Fruit fly (Drosophila melanogaster) whole organism, embryonic: ENCODE measurements around the gene drm.

ENCODE experiments used
- Asciz ChIP-seq: fragments of 200-800 bp; sonication (Bioruptor generic); optimal IDR thresholded peaks from 2 replicates; lab custom pipeline; 2017; ENCODE audit warnings: missing biosample characterization, mild to moderate bottlenecking, missing genetic modification characterization, missing genetic modification reagents
- Atf-2 ChIP-seq: fragments of 200-800 bp; sonication (Bioruptor generic); optimal IDR thresholded peaks from 2 replicates; lab custom pipeline; 2016; ENCODE audit warnings: missing biosample characterization, missing genetic modification characterization
- Bgb ChIP-seq: fragments of 200-800 bp; sonication (Bioruptor generic); IDR thresholded peaks from 2 replicates; pipeline ENCODE4 v1.3.6; 2022; ENCODE audit warnings: missing biosample characterization, missing genetic modification characterization; ENCODE audit not compliant: partially characterized antibody
- Blimp-1 ChIP-seq: fragments of 200-800 bp; sonication (Bioruptor generic); optimal IDR thresholded peaks from 3 replicates; lab custom pipeline; 2018; ENCODE audit warnings: missing biosample characterization, missing genetic modification characterization, mild to moderate bottlenecking, moderate library complexity, missing genetic modification reagents
- C15 ChIP-seq: fragments of 200-800 bp; sonication (Bioruptor generic); IDR thresholded peaks from 3 replicates; pipeline ENCODE4 v1.3.6; 2022; ENCODE audit warnings: missing biosample characterization, missing genetic modification characterization
- CG12299 ChIP-seq: fragments of 200-800 bp; sonication (Bioruptor generic); optimal IDR thresholded peaks from 2 replicates; lab custom pipeline; 2018; ENCODE audit warnings: missing biosample characterization, mild to moderate bottlenecking, missing genetic modification characterization
- CG13894 ChIP-seq: fragments of 200-800 bp; sonication (Bioruptor generic); optimal IDR thresholded peaks from 3 replicates; lab custom pipeline; 2018; ENCODE audit warnings: missing biosample characterization, mild to moderate bottlenecking, missing genetic modification characterization, moderate library complexity
- CG14710 ChIP-seq: fragments of 200-800 bp; sonication (Bioruptor generic); optimal IDR thresholded peaks from 3 replicates; lab custom pipeline; 2019; ENCODE audit warnings: missing biosample characterization, mild to moderate bottlenecking, missing genetic modification characterization, moderate library complexity
- CG14860 ChIP-seq: fragments of 200-800 bp; sonication (Bioruptor generic); IDR thresholded peaks from 3 replicates; pipeline ENCODE4 v1.3.6; 2022; ENCODE audit warnings: missing biosample characterization, missing genetic modification characterization; ENCODE audit not compliant: partially characterized antibody
- CG18011 ChIP-seq: fragments of 200-800 bp; sonication (Bioruptor generic); optimal IDR thresholded peaks from 2 replicates; lab custom pipeline; 2017; ENCODE audit warnings: missing biosample characterization, missing genetic modification characterization, mild to moderate bottlenecking, moderate library complexity, missing genotype
- CG18476 ChIP-seq: fragments of 200-800 bp; sonication (Bioruptor generic); optimal IDR thresholded peaks from 2 replicates; lab custom pipeline; 2016; ENCODE audit warnings: missing biosample characterization, mild to moderate bottlenecking, missing genetic modification characterization
- CG18619 ChIP-seq: fragments of 200-800 bp; sonication (Bioruptor generic); optimal IDR thresholded peaks from 3 replicates; lab custom pipeline; 2017; ENCODE audit warnings: missing biosample characterization, mild to moderate bottlenecking, missing genetic modification characterization
- CG2120 ChIP-seq: fragments of 200-800 bp; sonication (Bioruptor generic); optimal IDR thresholded peaks from 3 replicates; lab custom pipeline; 2016; ENCODE audit warnings: missing biosample characterization, missing genetic modification characterization
- CG3726 ChIP-seq: fragments of 200-800 bp; sonication (Bioruptor generic); IDR thresholded peaks from 3 replicates; pipeline ENCODE4, ENCODE4 v1.3.6; 2022; ENCODE audit warnings: missing biosample characterization, missing genetic modification characterization
- CG3847 ChIP-seq: fragments of 200-800 bp; sonication (Bioruptor generic); IDR thresholded peaks from 2 replicates; pipeline ENCODE4 v1.3.6; 2022; ENCODE audit warnings: missing biosample characterization, missing genetic modification characterization
- CG4360 ChIP-seq: fragments of 200-800 bp; sonication (Bioruptor generic); IDR thresholded peaks from 2 replicates; pipeline ENCODE4 v1.3.6; 2022; ENCODE audit warnings: missing biosample characterization, missing genetic modification characterization
- CG7839 ChIP-seq: fragments of 200-800 bp; sonication (Bioruptor generic); optimal IDR thresholded peaks from 3 replicates; lab custom pipeline; 2018; ENCODE audit warnings: missing biosample characterization, mild to moderate bottlenecking, missing genetic modification characterization, moderate library complexity
- CG8089 ChIP-seq: fragments of 200-800 bp; sonication (Bioruptor generic); optimal IDR thresholded peaks from 3 replicates; lab custom pipeline; 2016; ENCODE audit warnings: missing biosample characterization, missing genetic modification characterization
- CG9215 ChIP-seq: fragments of 200-800 bp; sonication (Bioruptor generic); IDR thresholded peaks from 2 replicates; pipeline ENCODE4 v1.3.6; 2022; ENCODE audit warnings: missing biosample characterization, missing genetic modification characterization
- Dbx ChIP-seq: fragments of 200-800 bp; sonication (Bioruptor generic); IDR thresholded peaks from 3 replicates; pipeline ENCODE4 v1.3.6; 2022; ENCODE audit warnings: missing biosample characterization, missing genetic modification characterization
- Dfd ChIP-seq, 2 experiments: fragments of >200 bp; optimal IDR thresholded peaks; 2 replicates each; lab custom pipeline; 2017; ENCODE audit warnings: missing biosample characterization in 2 of 2, missing genetic modification characterization in 2 of 2
- Dll ChIP-seq: fragments of 200-800 bp; sonication (Bioruptor generic); IDR thresholded peaks from 4 replicates; pipeline ENCODE4 v1.3.6; 2022; ENCODE audit warnings: missing biosample characterization, missing genetic modification characterization; ENCODE audit not compliant: partially characterized antibody
- Doc3 ChIP-seq: fragments of 200-800 bp; sonication (Bioruptor generic); IDR thresholded peaks from 3 replicates; pipeline ENCODE4 v1.3.6; 2022; ENCODE audit warnings: missing biosample characterization, missing genetic modification characterization; ENCODE audit not compliant: partially characterized antibody
- HLH3B ChIP-seq: fragments of 200-800 bp; sonication (Bioruptor generic); IDR thresholded peaks from 2 replicates; pipeline ENCODE4 v1.3.6; 2022; ENCODE audit warnings: missing biosample characterization, missing genetic modification characterization
- Pdp1 ChIP-seq, 2 experiments: fragments of 200-800 bp; sonication (Bioruptor generic); optimal IDR thresholded peaks; 3 replicates each; lab custom pipeline; 2016; ENCODE audit warnings: missing biosample characterization in 2 of 2, missing genetic modification characterization in 2 of 2, mild to moderate bottlenecking in 1 of 2, moderate library complexity in 1 of 2
- Rx ChIP-seq: fragments of 200-800 bp; sonication (Bioruptor generic); IDR thresholded peaks from 2 replicates; pipeline ENCODE4 v1.3.6; 2022; ENCODE audit warnings: missing biosample characterization, missing genetic modification characterization
- Sry-δ ChIP-seq: fragments of 200-800 bp; sonication (Bioruptor generic); optimal IDR thresholded peaks from 2 replicates; lab custom pipeline; 2016; ENCODE audit warnings: missing biosample characterization, missing genetic modification characterization
- Tbp ChIP-seq: fragments of >200 bp; optimal IDR thresholded peaks from 2 replicates; lab custom pipeline; 2018; ENCODE audit warnings: missing biosample characterization, missing genetic modification characterization
- Vsx1 ChIP-seq: fragments of 200-800 bp; sonication (Bioruptor generic); optimal IDR thresholded peaks from 2 replicates; lab custom pipeline; 2017; ENCODE audit warnings: missing biosample characterization, mild to moderate bottlenecking, missing genetic modification characterization, missing genetic modification reagents
- bcd ChIP-seq: fragments of 200-800 bp; sonication (Bioruptor generic); optimal IDR thresholded peaks from 2 replicates; lab custom pipeline; 2017; ENCODE audit warnings: missing biosample characterization, mild to moderate bottlenecking, missing genetic modification characterization
- bsh ChIP-seq, 2 experiments: fragments of 200-800 bp; sonication (Bioruptor generic); optimal IDR thresholded peaks; 2 replicates each; lab custom pipeline; 2017 to 2018; ENCODE audit warnings: mild to moderate bottlenecking in 2 of 2, missing biosample characterization in 2 of 2, missing genetic modification characterization in 2 of 2, moderate library complexity in 1 of 2
- croc ChIP-seq: fragments of 200-800 bp; sonication (Bioruptor generic); conservative IDR thresholded peaks from 3 replicates; pipeline ENCODE4 v1.3.6; 2022; ENCODE audit warnings: missing biosample characterization, missing genetic modification characterization
- crol ChIP-seq: fragments of 200-800 bp; sonication (Bioruptor generic); IDR thresholded peaks from 2 replicates; pipeline ENCODE4 v1.3.6; 2022; ENCODE audit warnings: missing biosample characterization, missing genetic modification characterization
- esg ChIP-seq: fragments of 200-800 bp; sonication (Bioruptor generic); conservative IDR thresholded peaks from 2 replicates; pipeline ENCODE4 v1.3.6; 2022; ENCODE audit warnings: missing biosample characterization, missing genetic modification characterization
- eyg ChIP-seq: fragments of 200-800 bp; sonication (Bioruptor generic); optimal IDR thresholded peaks from 3 replicates; lab custom pipeline; 2016; ENCODE audit warnings: missing biosample characterization, missing genetic modification characterization
- fd96Cb ChIP-seq: fragments of 200-800 bp; sonication (Bioruptor generic); optimal IDR thresholded peaks from 2 replicates; lab custom pipeline; 2018; ENCODE audit warnings: missing biosample characterization, mild to moderate bottlenecking, missing genetic modification characterization, moderate library complexity
- fru ChIP-seq: fragments of >200 bp; optimal IDR thresholded peaks from 2 replicates; lab custom pipeline; 2017
- gt ChIP-seq: fragments of 200-800 bp; sonication (Bioruptor generic); IDR thresholded peaks from 2 replicates; pipeline ENCODE4 v1.3.6; 2022; ENCODE audit warnings: missing biosample characterization, missing genetic modification characterization
- hth ChIP-seq: fragments of >200 bp; optimal IDR thresholded peaks from 2 replicates; lab custom pipeline; 2017; ENCODE audit warnings: inconsistent platforms
- lilli ChIP-seq: fragments of 200-800 bp; sonication (Bioruptor generic); optimal IDR thresholded peaks from 3 replicates; lab custom pipeline; 2016; ENCODE audit warnings: missing biosample characterization, missing genetic modification characterization
- lmd ChIP-seq: fragments of 200-800 bp; sonication (Bioruptor generic); IDR thresholded peaks from 2 replicates; pipeline ENCODE4 v1.3.6; 2022; ENCODE audit warnings: missing biosample characterization, missing genetic modification characterization
- nerfin-2 ChIP-seq: fragments of 200-800 bp; sonication (Bioruptor generic); IDR thresholded peaks from 2 replicates; pipeline ENCODE4 v1.3.6; 2022; ENCODE audit warnings: missing biosample characterization, missing genetic modification characterization; ENCODE audit not compliant: partially characterized antibody
- org-1 ChIP-seq: fragments of 200-800 bp; sonication (Bioruptor generic); optimal IDR thresholded peaks from 2 replicates; lab custom pipeline; 2017; ENCODE audit warnings: missing biosample characterization, missing genetic modification characterization
- pan ChIP-seq, 4 experiments: fragments of >200 bp in 3 of 4; fragments of 200-800 bp in 1 of 4; sonication (Bioruptor generic) in 1 of 4; optimal IDR thresholded peaks in 3 of 4; IDR thresholded peaks in 1 of 4; 2 replicates each; pipeline versions ENCODE4 v1.3.6 to Lab custom; 2017 to 2022; ENCODE audit warnings: missing biosample characterization in 2 of 4, missing genetic modification characterization in 2 of 4, mixed read lengths in 1 of 4
- pum ChIP-seq: fragments of 200-800 bp; sonication (Bioruptor generic); optimal IDR thresholded peaks from 2 replicates; lab custom pipeline; 2016; ENCODE audit warnings: missing biosample characterization, missing genetic modification characterization
- pzg ChIP-seq: fragments of 200-800 bp; sonication (Bioruptor generic); optimal IDR thresholded peaks from 3 replicates; lab custom pipeline; 2018; ENCODE audit warnings: missing biosample characterization, mild to moderate bottlenecking, missing genetic modification characterization, moderate library complexity
- rib ChIP-seq: fragments of 200-800 bp; sonication (Bioruptor generic); IDR thresholded peaks from 2 replicates; pipeline ENCODE4 v1.3.6; 2022; ENCODE audit warnings: missing biosample characterization, missing genetic modification characterization
- schlank ChIP-seq: fragments of 200-800 bp; sonication (Bioruptor generic); optimal IDR thresholded peaks from 2 replicates; lab custom pipeline; 2018; ENCODE audit warnings: missing biosample characterization, mild to moderate bottlenecking, missing genetic modification characterization
- seq ChIP-seq: fragments of 200-800 bp; sonication (Bioruptor generic); IDR thresholded peaks from 2 replicates; pipeline ENCODE4 v1.3.6; 2022; ENCODE audit warnings: missing biosample characterization, missing genetic modification characterization
- tio ChIP-seq: fragments of 200-800 bp; sonication (Bioruptor generic); optimal IDR thresholded peaks from 2 replicates; lab custom pipeline; 2017; ENCODE audit warnings: missing biosample characterization, missing genetic modification characterization, inconsistent platforms
- tll ChIP-seq, 2 experiments: fragments of 200-800 bp in 1 of 2; fragments of >200 bp in 1 of 2; sonication (Bioruptor generic) in 1 of 2; optimal IDR thresholded peaks; 2 replicates each; lab custom pipeline; 2017 to 2019; ENCODE audit warnings: missing biosample characterization in 2 of 2, missing genetic modification characterization in 2 of 2, mild to moderate bottlenecking in 1 of 2, moderate library complexity in 1 of 2

Gene drm

DNA sequence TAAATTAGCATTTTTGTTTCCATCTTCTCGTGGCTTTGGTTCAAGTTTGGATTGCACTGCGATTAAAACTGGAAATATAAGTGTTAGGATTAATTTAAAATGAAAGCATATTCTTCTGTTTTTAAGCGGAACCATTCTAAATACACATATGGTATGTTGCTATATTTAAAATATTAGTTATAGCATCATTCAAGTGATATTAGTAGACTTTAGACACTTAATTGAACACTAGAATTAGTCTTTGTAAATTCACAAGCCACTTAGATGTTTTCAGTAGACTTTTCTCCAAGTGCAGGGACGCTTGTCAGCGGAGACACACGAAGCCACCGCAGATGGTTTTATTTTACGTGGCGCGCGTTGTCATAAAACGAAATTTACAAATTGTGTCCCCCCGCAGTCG, 30.8 kb downstream of the drm start (continued):
- TF ChIP-seq Vsx1 (GFP tag; lab: Kevin White, UChicago) (peak; percentile 31), gt (no peak), bsh (GFP tag; optimal IDR thresholded peaks at IDR 0.05; lab: Kevin White, UChicago) (peak in 1 of 2 experiments; percentile 23), CG4360 (GFP tag; lab: Robert Waterston, UW) (no peak), Sry-δ (GFP tag; lab: Kevin White, UChicago) (no peak), CG9215 (GFP tag; lab: Robert Waterston, UW) (no peak), crol (no peak), Doc3 (GFP tag; lab: Robert Waterston, UW) (no peak), CG14860 (GFP tag; lab: Robert Waterston, UW) (no peak), eyg (no peak), Atf-2 (GFP tag; lab: Kevin White, UChicago) (no peak), CG18476 (GFP tag; lab: Kevin White, UChicago) (no peak), CG18011 (GFP tag; lab: Kevin White, UChicago) (no peak), Dfd (GFP tag; optimal IDR thresholded peaks at IDR 0.05; lab: Kevin White, UChicago) (no peak), esg (GFP tag; lab: Robert Waterston, UW) (peak; percentile 66), seq (GFP tag; lab: Robert Waterston, UW) (no peak), fru (lab: Kevin White, UChicago) (no peak), CG7839 (tag; lab: Kevin White, UChicago) (peak; percentile 48), tio (GFP tag; lab: Kevin White, UChicago) (peak; percentile 9), org-1 (GFP tag; lab: Kevin White, UChicago) (no peak), bcd (GFP tag; lab: Kevin White, UChicago) (no peak), Bgb (GFP tag; lab: Robert Waterston, UW) (no peak), pzg (no peak), CG13894 (tag; lab: Kevin White, UChicago) (no peak), Tbp (GFP tag; lab: Kevin White, UChicago) (no peak), C15 (GFP tag; lab: Robert Waterston, UW) (no peak), Blimp-1 (GFP tag; lab: Kevin White, UChicago) (peak; percentile 20), Dbx (GFP tag; lab: Robert Waterston, UW) (no peak), CG3847 (GFP tag; lab: Robert Waterston, UW) (no peak), rib (no peak), schlank (no peak), lilli (GFP tag; lab: Kevin White, UChicago) (no peak), pum (GFP tag; lab: Kevin White, UChicago) (no peak), Dll (GFP tag; lab: Robert Waterston, UW) (no peak), Pdp1 (GFP tag; optimal IDR thresholded peaks at IDR 0.05; lab: Kevin White, UChicago) (no peak), fd96Cb (tag; lab: Kevin White, UChicago) (peak; percentile 57), HLH3B (GFP tag; lab: Robert Waterston, UW) (peak; percentile 47; the same call in 1 of the 2 replicates), Rx (no peak), tll (GFP tag; optimal IDR thresholded peaks at IDR 0.05; lab: Kevin White, UChicago) (no peak), CG2120 (GFP tag; lab: Kevin White, UChicago) (peak; percentile 22), CG18619 (no peak), CG14710 (tag; lab: Kevin White, UChicago) (peak; percentile 18), CG12299 (tag; lab: Kevin White, UChicago) (no peak), pan (optimal IDR thresholded peaks at IDR 0.05; lab: Kevin White, UChicago) (no peak), pan (GFP tag; optimal IDR thresholded peaks at IDR 0.05 in 1 of 2, IDR thresholded peaks at IDR 0.05 in 1 of 2) (peak in 1 of 2 experiments; percentile 55), croc (GFP tag; lab: Robert Waterston, UW) (peak; percentile 32; the same call in 1 of the 3 replicates), hth (no peak), nerfin-2 (GFP tag; lab: Robert Waterston, UW) (no peak), CG3726 (GFP tag; lab: Robert Waterston, UW) (no peak), Asciz (GFP tag; lab: Kevin White, UChicago) (no peak), CG8089 (GFP tag; lab: Kevin White, UChicago) (no peak), lmd (peak; percentile 60)
